Fruit fly (Drosophila melanogaster) whole organism, embryonic: ENCODE data around the gene uif.

Experiments used
- Abd-B ChIP-seq: fragments of 200-800 bp; sonication (Bioruptor generic); optimal IDR thresholded peaks from 2 replicates; lab custom pipeline; 2018; ENCODE audit warnings: missing biosample characterization, mild to moderate bottlenecking, missing genetic modification characterization, moderate library complexity
- CG1024 ChIP-seq: fragments of 200-800 bp; sonication (Bioruptor generic); IDR thresholded peaks from 2 replicates; pipeline ENCODE4 v1.3.6; 2022; ENCODE audit warnings: missing biosample characterization, missing genetic modification characterization
- CG10274 ChIP-seq: fragments of 200-800 bp; sonication (Bioruptor generic); optimal IDR thresholded peaks from 3 replicates; lab custom pipeline; 2017; ENCODE audit warnings: missing biosample characterization, mild to moderate bottlenecking, missing genetic modification characterization
- CG10462 ChIP-seq: fragments of 200-800 bp; sonication (Bioruptor generic); optimal IDR thresholded peaks from 2 replicates; lab custom pipeline; 2016; ENCODE audit warnings: missing biosample characterization, missing genetic modification characterization
- CG12219 ChIP-seq: fragments of 200-800 bp; sonication (Bioruptor generic); optimal IDR thresholded peaks from 3 replicates; lab custom pipeline; 2018; ENCODE audit warnings: missing biosample characterization, mild to moderate bottlenecking, missing genetic modification characterization
- CG13424 ChIP-seq: fragments of 200-800 bp; sonication (Bioruptor generic); optimal IDR thresholded peaks from 2 replicates; lab custom pipeline; 2019; ENCODE audit warnings: missing biosample characterization, mild to moderate bottlenecking, missing genetic modification characterization, moderate library complexity
- CG13624 ChIP-seq: fragments of 200-800 bp; sonication (Bioruptor generic); optimal IDR thresholded peaks from 2 replicates; lab custom pipeline; 2016; ENCODE audit warnings: missing biosample characterization, missing genetic modification characterization
- CG14710 ChIP-seq: fragments of 200-800 bp; sonication (Bioruptor generic); optimal IDR thresholded peaks from 3 replicates; lab custom pipeline; 2019; ENCODE audit warnings: missing biosample characterization, mild to moderate bottlenecking, missing genetic modification characterization, moderate library complexity
- CG15269 ChIP-seq: fragments of 200-800 bp; sonication (Bioruptor generic); optimal IDR thresholded peaks from 2 replicates; lab custom pipeline; 2018; ENCODE audit warnings: missing biosample characterization, mild to moderate bottlenecking, missing genetic modification characterization, moderate library complexity
- CG15696 ChIP-seq: fragments of 200-800 bp; sonication (Bioruptor generic); optimal IDR thresholded peaks from 2 replicates; lab custom pipeline; 2019; ENCODE audit warnings: missing biosample characterization, mild to moderate bottlenecking, missing genetic modification characterization, moderate library complexity
- CG16815 ChIP-seq: fragments of 200-800 bp; sonication (Bioruptor generic); optimal IDR thresholded peaks from 3 replicates; lab custom pipeline; 2017; ENCODE audit warnings: missing biosample characterization, mild to moderate bottlenecking, missing genetic modification characterization
- CG17328 ChIP-seq: fragments of 200-800 bp; sonication (Bioruptor generic); IDR thresholded peaks from 2 replicates; pipeline ENCODE4 v1.3.6; 2022; ENCODE audit warnings: missing biosample characterization, missing genetic modification characterization
- CG2199 ChIP-seq: fragments of 200-800 bp; sonication (Bioruptor generic); IDR thresholded peaks from 3 replicates; pipeline ENCODE4 v1.3.6; 2022; ENCODE audit warnings: missing biosample characterization, missing genetic modification characterization
- CG31224 ChIP-seq: fragments of 200-800 bp; sonication (Bioruptor generic); IDR thresholded peaks from 2 replicates; pipeline ENCODE4 v1.3.6; 2022; ENCODE audit warnings: missing biosample characterization, missing genetic modification characterization
- CG3407 ChIP-seq: fragments of 200-800 bp; sonication (Bioruptor generic); optimal IDR thresholded peaks from 2 replicates; lab custom pipeline; 2018; ENCODE audit warnings: missing biosample characterization, mild to moderate bottlenecking, missing genetic modification characterization
- CG4617 ChIP-seq: fragments of 200-800 bp; sonication (Bioruptor generic); optimal IDR thresholded peaks from 3 replicates; lab custom pipeline; 2016; ENCODE audit warnings: missing biosample characterization, missing genetic modification characterization, borderline replicate concordance
- CG4707 ChIP-seq: fragments of 200-800 bp; sonication (Bioruptor generic); optimal IDR thresholded peaks from 2 replicates; lab custom pipeline; 2018; ENCODE audit warnings: missing biosample characterization, mild to moderate bottlenecking, missing genetic modification characterization, moderate library complexity
- CG8290 ChIP-seq, 3 experiments: fragments of 200-800 bp; sonication (Bioruptor generic); optimal IDR thresholded peaks; 2 replicates each; lab custom pipeline; 2016 to 2019; ENCODE audit warnings: missing biosample characterization in 3 of 3, missing genetic modification characterization in 3 of 3, mild to moderate bottlenecking in 2 of 3, moderate library complexity in 1 of 3
- CG8388 ChIP-seq: fragments of 200-800 bp; sonication (Bioruptor generic); optimal IDR thresholded peaks from 2 replicates; lab custom pipeline; 2019; ENCODE audit warnings: missing biosample characterization, mild to moderate bottlenecking, missing genetic modification characterization, moderate library complexity
- CG8924 ChIP-seq: fragments of 200-800 bp; optimal IDR thresholded peaks from 3 replicates; lab custom pipeline; 2019; ENCODE audit warnings: missing biosample characterization, mild to moderate bottlenecking, missing genetic modification characterization, moderate library complexity
- CG9437 ChIP-seq: fragments of 200-800 bp; sonication (Bioruptor generic); optimal IDR thresholded peaks from 2 replicates; lab custom pipeline; 2018; ENCODE audit warnings: missing biosample characterization, mild to moderate bottlenecking, missing genetic modification characterization
- CG9932 ChIP-seq: fragments of 200-800 bp; sonication (Bioruptor generic); IDR thresholded peaks from 2 replicates; pipeline ENCODE4 v1.3.6; 2022; ENCODE audit warnings: missing biosample characterization, missing genetic modification characterization
- CTCF ChIP-seq: fragments of 200-800 bp; sonication (Bioruptor generic); optimal IDR thresholded peaks from 2 replicates; lab custom pipeline; 2017; ENCODE audit warnings: missing biosample characterization, mild to moderate bottlenecking, missing genetic modification characterization, moderate library complexity
- CoRest ChIP-seq: fragments of 200-800 bp; sonication (Bioruptor generic); optimal IDR thresholded peaks from 3 replicates; lab custom pipeline; 2018; ENCODE audit warnings: missing biosample characterization, mild to moderate bottlenecking, missing genetic modification characterization, moderate library complexity
- Dip3 ChIP-seq: fragments of 200-800 bp; sonication (Bioruptor generic); optimal IDR thresholded peaks from 3 replicates; lab custom pipeline; 2016; ENCODE audit warnings: missing biosample characterization, missing genetic modification characterization
- Fer1 ChIP-seq: fragments of 200-800 bp; sonication (Bioruptor generic); optimal IDR thresholded peaks from 2 replicates; lab custom pipeline; 2017; ENCODE audit warnings: missing biosample characterization, mild to moderate bottlenecking, missing genetic modification characterization
- Gug ChIP-seq: fragments of 200-800 bp; sonication (Bioruptor generic); IDR thresholded peaks from 4 replicates; pipeline ENCODE4 v1.3.6; 2022; ENCODE audit warnings: missing biosample characterization, missing genetic modification characterization
- HmgD ChIP-seq: fragments of 200-800 bp; sonication (Bioruptor generic); optimal IDR thresholded peaks from 3 replicates; lab custom pipeline; 2016; ENCODE audit warnings: missing biosample characterization, missing genetic modification characterization
- Kr ChIP-seq: fragments of 200-800 bp; sonication (Bioruptor generic); optimal IDR thresholded peaks from 2 replicates; lab custom pipeline; 2017; ENCODE audit warnings: missing biosample characterization, mild to moderate bottlenecking, missing genetic modification characterization
- PHDP ChIP-seq: fragments of 200-800 bp; sonication (Bioruptor generic); optimal IDR thresholded peaks from 3 replicates; lab custom pipeline; 2018; ENCODE audit warnings: missing biosample characterization, mild to moderate bottlenecking, missing genetic modification characterization, moderate library complexity
- Sin3A ChIP-seq: fragments of >200 bp; optimal IDR thresholded peaks from 2 replicates; lab custom pipeline; 2018
- Six4 ChIP-seq: fragments of 200-800 bp; sonication (Bioruptor generic); optimal IDR thresholded peaks from 2 replicates; lab custom pipeline; 2016; ENCODE audit warnings: missing biosample characterization, missing genetic modification characterization
- Xbp1 ChIP-seq: fragments of 200-800 bp; sonication (Bioruptor generic); optimal IDR thresholded peaks from 3 replicates; lab custom pipeline; 2016; ENCODE audit warnings: missing biosample characterization, mild to moderate bottlenecking, missing genetic modification characterization
- ato ChIP-seq: fragments of 200-800 bp; sonication (Bioruptor generic); IDR thresholded peaks from 2 replicates; pipeline ENCODE4 v1.3.6; 2022; ENCODE audit warnings: missing biosample characterization, missing genetic modification characterization; ENCODE audit not compliant: partially characterized antibody
- bcd ChIP-seq: fragments of 200-800 bp; sonication (Bioruptor generic); optimal IDR thresholded peaks from 2 replicates; lab custom pipeline; 2017; ENCODE audit warnings: missing biosample characterization, mild to moderate bottlenecking, missing genetic modification characterization
- btn ChIP-seq: fragments of 200-800 bp; sonication (Bioruptor generic); optimal IDR thresholded peaks from 2 replicates; lab custom pipeline; 2016; ENCODE audit warnings: missing biosample characterization, missing genetic modification characterization
- en ChIP-seq: fragments of 200-800 bp; sonication (Bioruptor generic); optimal IDR thresholded peaks from 2 replicates; lab custom pipeline; 2016; ENCODE audit warnings: missing biosample characterization, missing genetic modification characterization
- fu2 ChIP-seq: fragments of 200-800 bp; sonication (Bioruptor generic); optimal IDR thresholded peaks from 2 replicates; lab custom pipeline; 2016; ENCODE audit warnings: missing biosample characterization, missing genetic modification characterization
- gfzf ChIP-seq: fragments of 200-800 bp; sonication (Bioruptor generic); optimal IDR thresholded peaks from 2 replicates; lab custom pipeline; 2016; ENCODE audit warnings: missing biosample characterization, mild to moderate bottlenecking, missing genetic modification characterization, moderate library complexity
- hth ChIP-seq: fragments of >200 bp; optimal IDR thresholded peaks from 2 replicates; lab custom pipeline; 2017; ENCODE audit warnings: inconsistent platforms
- kni ChIP-seq: fragments of 200-800 bp; sonication (Bioruptor generic); optimal IDR thresholded peaks from 3 replicates; lab custom pipeline; 2017; ENCODE audit warnings: mild to moderate bottlenecking, missing biosample characterization, missing genetic modification reagents, missing genetic modification characterization
- knrl ChIP-seq: fragments of 200-800 bp; sonication (Bioruptor generic); IDR thresholded peaks from 3 replicates; pipeline ENCODE4 v1.3.6; 2022; ENCODE audit warnings: missing biosample characterization, missing genetic modification characterization; ENCODE audit not compliant: partially characterized antibody
- nerfin-1 ChIP-seq: fragments of 200-800 bp; sonication (Bioruptor generic); optimal IDR thresholded peaks from 3 replicates; lab custom pipeline; 2019; ENCODE audit warnings: missing biosample characterization, mild to moderate bottlenecking, missing genetic modification characterization, moderate library complexity
- oc ChIP-seq: fragments of 200-800 bp; sonication (Bioruptor generic); optimal IDR thresholded peaks from 2 replicates; lab custom pipeline; 2018; ENCODE audit warnings: missing biosample characterization, mild to moderate bottlenecking, missing genetic modification characterization, moderate library complexity
- pita ChIP-seq: fragments of 200-800 bp; sonication (Bioruptor generic); optimal IDR thresholded peaks from 2 replicates; lab custom pipeline; 2017; ENCODE audit warnings: missing biosample characterization, mild to moderate bottlenecking, missing genetic modification characterization
- schlank ChIP-seq: fragments of 200-800 bp; sonication (Bioruptor generic); optimal IDR thresholded peaks from 2 replicates; lab custom pipeline; 2018; ENCODE audit warnings: missing biosample characterization, mild to moderate bottlenecking, missing genetic modification characterization
- sens ChIP-seq: fragments of 200-800 bp; sonication (Bioruptor generic); peaks from one replicate; lab custom pipeline; 2016; ENCODE audit warnings: missing biosample characterization, missing genetic modification characterization
- slp2 ChIP-seq: fragments of 200-800 bp; sonication (Bioruptor generic); optimal IDR thresholded peaks from 2 replicates; lab custom pipeline; 2016; ENCODE audit warnings: missing biosample characterization, missing genetic modification characterization
- tio ChIP-seq: fragments of 200-800 bp; sonication (Bioruptor generic); optimal IDR thresholded peaks from 2 replicates; lab custom pipeline; 2017; ENCODE audit warnings: missing biosample characterization, missing genetic modification characterization, inconsistent platforms
- tll ChIP-seq, 2 experiments: fragments of 200-800 bp in 1 of 2; fragments of >200 bp in 1 of 2; sonication (Bioruptor generic) in 1 of 2; optimal IDR thresholded peaks; 2 replicates each; lab custom pipeline; 2017 to 2019; ENCODE audit warnings: missing biosample characterization in 2 of 2, missing genetic modification characterization in 2 of 2, mild to moderate bottlenecking in 1 of 2, moderate library complexity in 1 of 2
- twi ChIP-seq: fragments of 200-800 bp; optimal IDR thresholded peaks from 2 replicates; lab custom pipeline; 2019; ENCODE audit warnings: missing biosample characterization, mild to moderate bottlenecking, missing genetic modification characterization, moderate library complexity
- vvl ChIP-seq: fragments of 200-800 bp; sonication (Bioruptor generic); IDR thresholded peaks from 2 replicates; pipeline ENCODE4 v1.3.6; 2022; ENCODE audit warnings: missing biosample characterization, missing genetic modification characterization

Gene uif

DNA sequence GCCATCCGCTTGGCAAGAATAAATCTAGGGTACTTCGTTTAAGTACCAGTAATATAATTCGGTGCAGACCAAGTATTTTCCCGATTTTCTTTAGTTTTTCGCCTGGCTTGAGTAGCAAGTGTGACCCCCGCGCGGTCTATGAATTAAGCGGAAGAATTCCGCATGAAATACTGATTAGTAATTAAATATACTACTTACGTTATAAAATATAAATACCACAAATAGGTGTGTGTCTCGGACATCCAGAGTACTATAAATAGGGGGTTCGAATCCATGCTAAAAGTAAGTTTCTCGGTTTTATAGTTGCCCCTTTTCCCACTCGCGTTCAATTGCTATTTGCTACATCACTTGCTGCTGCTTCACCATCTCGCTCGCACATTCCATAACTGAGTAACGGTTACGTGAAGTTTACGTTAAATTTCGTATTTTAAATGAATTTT lies 38.5 kb downstream of the uif start, which contains the start of gene snRNP-U1-70K (continued):
- TF ChIP-seq kni (GFP tag; lab: Kevin White, UChicago), result peak; percentile 4
- TF ChIP-seq en (GFP tag; lab: Kevin White, UChicago), result no peak
- TF ChIP-seq CG2199 (GFP tag; lab: Robert Waterston, UW), result no peak
- TF ChIP-seq CG10462, result no peak
- no peak for TF ChIP-seq Xbp1 (GFP tag; lab: Kevin White, UChicago)
- peak; percentile 52 for TF ChIP-seq Abd-B
- TF ChIP-seq CG15696 (tag; lab: Kevin White, UChicago), result no peak
- TF ChIP-seq CG8290 (GFP tag; optimal IDR thresholded peaks at IDR 0.05; lab: Kevin White, UChicago), result no peak
- TF ChIP-seq CG8290 (tag; optimal IDR thresholded peaks at IDR 0.05; lab: Kevin White, UChicago), result no peak
- no peak for TF ChIP-seq CG13624
- TF ChIP-seq CG9437 (GFP tag; lab: Kevin White, UChicago), result peak; percentile 99
- no peak for TF ChIP-seq schlank (tag; lab: Kevin White, UChicago)
- no peak for TF ChIP-seq Dip3
- TF ChIP-seq CG4617 (GFP tag; lab: Kevin White, UChicago), result peak; percentile 88
- peak; percentile 77 for TF ChIP-seq sens (GFP tag; lab: Kevin White, UChicago)
- no peak for TF ChIP-seq CG31224 (GFP tag; lab: Robert Waterston, UW)
- TF ChIP-seq Fer1, result no peak
- no peak for TF ChIP-seq Sin3A (lab: Kevin White, UChicago)
- TF ChIP-seq tio (GFP tag; lab: Kevin White, UChicago), result no peak
- no peak for TF ChIP-seq twi
- no peak for TF ChIP-seq tll (GFP tag; optimal IDR thresholded peaks at IDR 0.05; lab: Kevin White, UChicago)
- TF ChIP-seq CTCF (GFP tag; lab: Kevin White, UChicago), result peak; percentile 78
- TF ChIP-seq Kr (GFP tag; lab: Kevin White, UChicago), result no peak
- TF ChIP-seq Six4 (GFP tag; lab: Kevin White, UChicago), result no peak
- peak; percentile 89 for TF ChIP-seq gfzf (GFP tag; lab: Kevin White, UChicago)
- TF ChIP-seq CG9932 (GFP tag; lab: Robert Waterston, UW), result peak; percentile 44
- no peak for TF ChIP-seq CG10274 (GFP tag; lab: Kevin White, UChicago)
- TF ChIP-seq vvl (GFP tag; lab: Robert Waterston, UW), result peak; percentile 41
- no peak for TF ChIP-seq slp2 (GFP tag; lab: Kevin White, UChicago)
- peak; percentile 14 for TF ChIP-seq bcd
- peak; percentile 26 for TF ChIP-seq CoRest (tag; lab: Kevin White, UChicago)
- peak; percentile 87 for TF ChIP-seq nerfin-1 (tag; lab: Kevin White, UChicago)
- TF ChIP-seq CG8924 (tag; lab: Kevin White, UChicago), result no peak
- TF ChIP-seq CG4707, result no peak
- TF ChIP-seq pita, result peak; percentile 94
- TF ChIP-seq CG1024 (GFP tag; lab: Robert Waterston, UW), result no peak
- TF ChIP-seq knrl (GFP tag; lab: Robert Waterston, UW), result peak; percentile 52; the same call in 1 of the 3 replicates
- TF ChIP-seq CG12219 (GFP tag; lab: Kevin White, UChicago), result no peak
- no peak for TF ChIP-seq oc
- no peak for TF ChIP-seq PHDP (tag; lab: Kevin White, UChicago)
- TF ChIP-seq ato, result no peak
- peak; percentile 99 for TF ChIP-seq CG14710 (tag; lab: Kevin White, UChicago)
- peak; percentile 10 for TF ChIP-seq CG13424 (tag; lab: Kevin White, UChicago)
- no peak for TF ChIP-seq CG15269 (tag; lab: Kevin White, UChicago)
- no peak for TF ChIP-seq hth (lab: Kevin White, UChicago)
- TF ChIP-seq btn (GFP tag; lab: Kevin White, UChicago), result no peak
- TF ChIP-seq CG8388 (GFP tag; lab: Kevin White, UChicago), result no peak
- peak; percentile 42 for TF ChIP-seq HmgD
- no peak for TF ChIP-seq CG3407 (GFP tag; lab: Kevin White, UChicago)
- no peak for TF ChIP-seq CG16815 (GFP tag; lab: Kevin White, UChicago)
- no peak for TF ChIP-seq CG17328 (GFP tag; lab: Robert Waterston, UW)
- peak; percentile 20; the same call in 1 of the 4 replicates for TF ChIP-seq Gug
- no peak for TF ChIP-seq fu2 (GFP tag; lab: Kevin White, UChicago)
